Worm (Caenorhabditis elegans): Measurements from ENCODE around the gene R07C3.3.

DNA sequence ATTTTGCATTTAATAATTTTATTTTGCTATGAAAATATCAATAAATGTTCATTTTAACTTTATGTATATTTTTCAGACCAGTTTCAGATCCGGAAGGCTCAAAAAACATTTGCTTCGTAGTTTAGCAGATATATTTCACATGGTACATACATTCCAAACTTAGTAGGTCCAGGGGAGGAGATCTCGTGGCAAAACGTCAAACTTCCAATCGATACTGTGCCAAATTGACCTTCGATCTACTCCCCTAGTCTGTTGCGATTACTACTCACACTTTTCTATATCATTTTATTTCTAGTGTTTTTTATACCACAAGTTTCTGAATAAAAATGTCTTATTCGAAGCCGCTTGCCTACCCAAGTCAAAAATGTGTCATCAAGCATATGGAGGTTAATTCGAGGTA, 27.0 kb upstream of the R07C3.3 start, which contains the start of gene fbxc-31:
- TF ChIP-seq ama-1 (optimal IDR thresholded peaks at IDR 0.05): no peak
- no peak for TF ChIP-seq ama-1 (GFP tag; optimal IDR thresholded peaks at IDR 0.05)
- TF ChIP-seq madf-3 (GFP tag; IDR thresholded peaks at IDR 0.05): no peak
- no peak for TF ChIP-seq aptf-2 (GFP tag; conservative IDR thresholded peaks at IDR 0.05)
- TF ChIP-seq ztf-22 (GFP tag; optimal IDR thresholded peaks at IDR 0.05): no peak
- TF ChIP-seq unc-62 (GFP tag; optimal IDR thresholded peaks at IDR 0.05): no peak
- no peak for TF ChIP-seq him-1 (tag; optimal IDR thresholded peaks at IDR 0.05)
- TF ChIP-seq K11D2.4 (GFP tag; IDR thresholded peaks at IDR 0.05): no peak
- no peak for TF ChIP-seq madf-6 (GFP tag; IDR thresholded peaks at IDR 0.05)

Measured in whole organism, young adult.